Worm (Caenorhabditis elegans) whole organism, L4/young adult: ENCODE results near the gene R155.5.

Experiments
- W03F9.2 ChIP-seq: fragments of 150-350 bp; optimal IDR thresholded peaks from 2 replicates; lab custom pipeline; 2014; ENCODE audit warnings: missing biosample characterization, missing genetic modification characterization
- dao-5 ChIP-seq: sonication (generic microtip); optimal IDR thresholded peaks from 2 replicates; lab custom pipeline; 2016; ENCODE audit warnings: missing genotype, missing genetic modification characterization, moderate library complexity, missing compliant biosample characterization
- him-1 ChIP-seq: sonication (generic microtip); optimal IDR thresholded peaks from 2 replicates; lab custom pipeline; 2016; ENCODE audit warnings: missing genotype, missing genetic modification reagents, missing genetic modification characterization, missing compliant biosample characterization

R155.5 gene

DNA sequence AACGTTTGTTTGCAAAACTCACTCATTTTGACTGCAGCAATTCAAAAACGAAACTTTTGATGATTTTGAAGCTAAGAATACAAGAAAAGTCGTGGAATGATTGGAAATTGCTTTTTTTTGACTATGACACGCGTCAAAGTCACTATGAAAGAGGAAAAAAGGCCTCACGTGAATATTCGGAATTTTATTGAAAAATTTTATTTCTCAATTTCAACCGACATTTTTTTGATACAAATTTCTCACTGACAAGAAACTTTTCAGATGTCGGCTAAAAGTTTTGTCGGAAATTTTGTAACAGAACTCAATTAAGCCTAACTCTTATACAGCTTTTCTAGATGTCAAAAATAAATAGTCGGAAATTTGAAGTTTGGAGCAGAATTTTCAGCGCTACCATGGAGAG lies at the start of gene R155.5:
Gene R155.5, minus strand, starts transcription at position 101 of the 400 bp plus-strand sequence.
- TF ChIP-seq dao-5, result no peak
- TF ChIP-seq W03F9.2 (tag; lab: Kevin White, UChicago), result no peak
- TF ChIP-seq him-1 (tag; lab: Kevin White, UChicago), result no peak

DNA sequence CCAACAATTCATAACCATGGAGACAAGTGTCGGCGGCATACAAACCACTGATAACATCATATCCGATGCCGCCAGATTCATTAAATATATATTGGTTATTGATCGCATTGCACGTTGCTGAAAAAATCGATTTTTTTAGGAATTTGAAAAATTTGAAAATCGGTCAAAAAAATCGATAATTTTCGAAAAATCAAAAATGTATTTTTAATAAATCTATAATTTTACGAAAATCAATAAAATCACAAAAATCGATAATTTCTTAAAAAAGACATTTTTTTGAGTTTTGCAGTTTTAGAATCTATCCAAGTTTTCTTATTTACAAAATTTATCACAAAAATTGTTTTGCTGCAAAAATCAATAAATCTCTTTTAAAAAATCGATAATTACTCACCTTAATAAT lies 45.2 kb upstream of the R155.5 start:
- TF ChIP-seq him-1 (tag; lab: Kevin White, UChicago) (no peak), dao-5 (no peak), W03F9.2 (tag; lab: Kevin White, UChicago) (no peak)

ce11 chrIII:2013156-2013854 lies 43.0 kb upstream of the R155.5 start:
- TF ChIP-seq W03F9.2 (tag; lab: Kevin White, UChicago) (no peak), dao-5 (no peak)

DNA sequence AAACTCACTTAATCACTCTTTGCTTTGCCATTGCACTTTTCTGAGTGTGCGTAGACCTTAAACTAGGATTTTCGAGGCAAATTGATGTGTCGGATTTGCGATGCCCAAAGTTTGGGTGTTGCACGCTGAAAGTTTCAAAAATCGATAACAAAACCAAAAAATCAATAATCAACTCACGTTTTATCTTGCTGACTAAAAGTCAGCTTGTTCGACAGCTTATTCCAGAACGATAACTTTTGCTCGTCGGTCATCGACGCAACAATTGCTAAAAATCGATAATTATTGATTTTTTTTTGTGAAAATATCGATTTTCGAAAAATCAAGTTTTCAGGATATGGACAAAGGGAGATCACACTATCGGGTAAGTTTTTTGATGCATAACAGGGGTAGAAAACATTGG lies 42.2 kb upstream of the R155.5 start:
- no peak for TF ChIP-seq dao-5
- no peak for TF ChIP-seq W03F9.2 (tag; lab: Kevin White, UChicago)
- no peak for TF ChIP-seq him-1 (tag; lab: Kevin White, UChicago)

ce11 chrIII:2008894-2009293 lies 38.6 kb upstream of the R155.5 start:
- TF ChIP-seq dao-5 (no peak), W03F9.2 (tag; lab: Kevin White, UChicago) (no peak), him-1 (tag; lab: Kevin White, UChicago) (no peak)

ce11 chrIII:2008334-2008733 lies 38.0 kb upstream of the R155.5 start:
- no peak for TF ChIP-seq dao-5

DNA sequence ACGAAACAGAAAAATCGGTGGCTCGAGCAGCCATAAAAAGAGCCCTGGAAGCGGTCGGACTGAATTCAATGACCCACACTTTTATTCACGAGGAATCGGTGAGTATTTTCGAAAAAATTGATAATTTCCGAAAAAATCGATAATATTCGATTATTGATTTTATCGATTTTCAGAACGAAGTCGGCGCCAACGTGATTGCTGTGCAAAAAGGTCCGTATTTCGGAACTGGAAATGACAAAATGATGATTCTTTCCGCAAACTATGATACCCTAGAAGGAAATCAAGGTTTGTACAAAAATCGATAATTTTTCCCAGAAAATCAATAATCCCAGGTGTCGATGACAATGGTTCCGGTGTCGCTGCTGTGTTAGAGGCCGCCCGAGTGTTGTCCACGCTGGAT lies 36.6 kb upstream of the R155.5 start:
- TF ChIP-seq him-1 (tag; lab: Kevin White, UChicago) (no peak), dao-5 (no peak), W03F9.2 (tag; lab: Kevin White, UChicago) (no peak)

DNA sequence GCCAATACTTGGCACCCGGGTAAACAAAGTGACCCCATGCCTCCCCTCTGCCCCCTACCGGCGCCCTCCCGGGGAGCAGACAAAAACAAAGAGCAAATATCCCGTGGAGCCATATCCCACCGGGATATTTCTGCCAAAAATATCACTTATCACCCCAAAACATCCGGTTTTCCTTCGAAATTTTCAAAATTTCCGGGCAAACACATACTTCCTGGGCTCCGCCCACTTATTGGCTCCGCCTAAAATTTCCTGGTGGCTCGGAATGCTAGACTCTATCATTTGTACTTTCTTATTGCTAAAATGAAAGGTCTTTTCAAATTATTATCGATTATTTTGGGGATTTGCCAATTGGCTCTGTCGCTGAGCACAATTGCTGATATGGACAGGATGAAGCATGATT lies 35.4 kb upstream of the R155.5 start, which contains the start of gene Y39A3B.1:
Gene Y39A3B.1, plus strand, starts transcription at position 301 of the 400 bp plus-strand sequence.
- TF ChIP-seq him-1 (tag; lab: Kevin White, UChicago) (no peak), W03F9.2 (tag; lab: Kevin White, UChicago) (no peak), dao-5 (no peak)

DNA sequence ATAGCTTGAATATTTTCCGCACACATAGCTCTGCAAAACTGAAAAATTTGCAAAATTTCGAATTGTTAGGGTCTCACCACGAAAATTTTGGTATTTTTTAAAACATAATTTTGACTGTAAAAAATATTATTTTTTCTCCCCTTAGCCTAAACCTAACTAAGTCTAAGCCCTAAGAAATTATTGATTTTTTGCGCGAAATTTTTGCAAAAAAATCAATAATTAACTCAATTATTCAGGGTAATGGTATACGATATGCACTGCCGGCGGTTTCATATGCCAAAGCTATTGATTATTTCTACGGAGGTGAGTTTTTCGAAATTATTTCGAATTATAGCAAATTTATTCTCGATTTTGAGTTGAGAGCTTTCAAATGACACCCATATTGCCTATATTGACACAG lies 30.9 kb upstream of the R155.5 start:
- no peak for TF ChIP-seq W03F9.2 (tag; lab: Kevin White, UChicago)
- TF ChIP-seq him-1 (tag; lab: Kevin White, UChicago), result no peak
- TF ChIP-seq dao-5, result no peak

DNA sequence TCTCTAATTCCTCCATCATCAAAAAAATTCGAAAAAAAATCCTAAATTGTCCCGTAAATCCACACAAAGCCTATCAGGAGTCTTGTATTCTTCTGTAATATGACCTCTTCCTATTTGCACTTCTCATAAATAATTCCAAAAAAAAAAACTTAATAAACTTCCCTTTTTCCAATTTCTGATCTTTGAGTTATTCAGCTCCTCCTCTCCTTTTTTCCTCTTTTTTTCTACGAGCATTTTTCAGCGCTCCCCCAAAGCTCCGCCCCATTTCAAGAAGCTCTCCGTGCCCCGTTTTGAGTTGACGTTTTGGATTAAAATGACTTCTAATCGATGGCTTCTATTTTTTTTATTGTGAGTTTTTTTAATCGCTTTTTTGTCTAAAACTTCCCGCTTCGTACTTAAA lies 27.2 kb upstream of the R155.5 start, which contains the start of gene lgc-42:
Gene lgc-42, plus strand, starts transcription at position 301 of the 400 bp plus-strand sequence.
- TF ChIP-seq him-1 (tag; lab: Kevin White, UChicago) (no peak), dao-5 (no peak), W03F9.2 (tag; lab: Kevin White, UChicago) (no peak)

DNA sequence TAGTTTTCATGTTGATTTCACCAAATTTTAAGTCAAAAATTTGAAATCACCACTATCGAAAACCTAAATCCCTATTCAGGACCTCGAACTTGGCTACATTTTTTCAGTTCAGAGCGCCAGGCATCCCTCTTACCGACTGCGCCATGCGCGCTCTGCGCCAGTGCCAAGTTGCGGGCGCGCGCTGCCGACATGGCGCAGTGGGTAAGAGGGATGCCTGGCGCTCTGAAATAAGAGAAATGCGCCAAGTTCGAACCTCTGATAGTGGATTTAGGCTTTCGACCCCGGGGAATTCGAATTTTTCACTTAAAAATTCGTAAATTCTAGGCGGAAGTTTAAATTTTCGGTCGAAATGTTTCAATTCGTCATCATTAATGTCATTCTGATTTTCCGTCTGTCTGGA lies 19.6 kb upstream of the R155.5 start:
- TF ChIP-seq him-1 (tag; lab: Kevin White, UChicago), result no peak
- TF ChIP-seq dao-5, result no peak
- TF ChIP-seq W03F9.2 (tag; lab: Kevin White, UChicago), result no peak

- TF ChIP-seq W03F9.2 (tag; lab: Kevin White, UChicago) (no peak), dao-5 (no peak)
Measured at ce11 chrIII:1987693-1988092, 17.4 kb upstream of the R155.5 start, which contains the start of gene Y39A3B.8. TSS of gene Y39A3B.8 (plus strand) at chrIII:1987993.

ce11 chrIII:1984860-1985259 lies 14.5 kb upstream of the R155.5 start, which contains the start of gene Y39A3B.7:
TSS of gene Y39A3B.7 (minus strand) at chrIII:1984960.
- TF ChIP-seq him-1 (tag; lab: Kevin White, UChicago) (no peak), dao-5 (no peak), W03F9.2 (tag; lab: Kevin White, UChicago) (no peak)

DNA sequence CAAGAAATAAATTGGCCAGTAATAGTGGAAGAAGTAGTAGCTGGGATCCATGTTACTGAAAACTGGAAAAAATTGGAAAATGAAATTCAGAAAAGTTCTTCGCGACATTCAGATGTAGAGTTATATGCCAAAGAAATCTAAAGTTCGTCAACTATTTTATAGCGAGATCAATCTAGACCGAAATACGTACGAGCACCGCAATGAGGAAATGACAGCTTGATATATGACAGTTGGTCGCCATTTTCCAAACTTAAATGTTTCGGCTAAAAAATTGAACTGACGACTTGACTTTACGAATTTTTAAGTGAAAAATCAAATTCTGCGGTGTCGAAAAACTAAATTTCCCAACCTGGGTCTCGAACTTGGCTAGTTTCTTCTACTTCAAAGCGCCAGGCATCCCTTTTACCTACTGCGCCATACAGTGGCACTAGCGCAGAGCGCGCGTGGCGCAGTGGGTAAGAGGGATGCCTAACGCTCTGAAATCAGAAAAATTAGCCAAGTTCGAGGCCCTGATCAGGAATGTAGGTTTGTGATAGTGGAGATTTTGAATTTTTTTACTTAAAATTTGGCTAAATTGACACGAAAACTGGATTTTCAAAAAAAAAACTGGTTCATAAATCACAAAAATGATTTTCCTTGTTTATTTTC lies 12.4 kb upstream of the R155.5 start, which contains the start of gene srd-66:
Gene srd-66, minus strand, starts transcription at position 51 of the 648 bp plus-strand sequence.
- TF ChIP-seq him-1 (tag; lab: Kevin White, UChicago) (no peak), dao-5 (no peak)

DNA sequence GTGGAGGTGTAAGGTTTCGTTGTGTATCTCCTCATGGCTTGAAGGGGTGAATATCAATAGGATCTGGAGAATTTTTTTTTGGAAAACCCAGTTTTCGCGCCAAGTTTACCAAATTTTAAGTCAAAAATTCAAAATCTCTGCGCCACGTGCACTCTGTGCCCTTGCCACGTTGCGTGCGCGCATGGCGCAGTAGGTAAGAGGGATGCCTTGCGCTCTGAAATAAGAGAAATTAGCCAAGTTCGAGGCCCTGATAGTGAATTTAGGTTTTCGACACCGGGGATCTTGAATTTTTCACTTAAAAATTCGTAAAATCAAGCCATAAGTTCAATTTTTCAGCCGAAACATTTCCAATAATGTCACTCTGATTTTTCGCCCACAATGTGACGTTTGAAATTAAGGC lies 11.1 kb upstream of the R155.5 start:
- TF ChIP-seq him-1 (tag; lab: Kevin White, UChicago), result no peak
- TF ChIP-seq dao-5, result no peak
- no peak for TF ChIP-seq W03F9.2 (tag; lab: Kevin White, UChicago)
